Fruit fly (Drosophila melanogaster) whole organism, embryonic: Measurements from ENCODE around the gene CG1317.

Experiments
- CG10147 ChIP-seq: fragments of 200-800 bp; sonication (Bioruptor generic); optimal IDR thresholded peaks from 2 replicates; lab custom pipeline; 2019; ENCODE audit warnings: missing biosample characterization, mild to moderate bottlenecking, missing genetic modification characterization, moderate library complexity
- CG10431 ChIP-seq: fragments of 200-800 bp; sonication (Bioruptor generic); optimal IDR thresholded peaks from 3 replicates; lab custom pipeline; 2018; ENCODE audit warnings: missing biosample characterization, mild to moderate bottlenecking, missing genetic modification characterization
- CG11085 ChIP-seq: fragments of 200-800 bp; sonication (Bioruptor generic); IDR thresholded peaks from 2 replicates; pipeline ENCODE4 v1.3.6; 2022; ENCODE audit warnings: missing biosample characterization, missing genetic modification characterization
- CG11247 ChIP-seq: fragments of 200-800 bp; sonication (Bioruptor generic); IDR thresholded peaks from 2 replicates; pipeline ENCODE4 v1.3.6; 2022; ENCODE audit warnings: missing biosample characterization, missing genetic modification characterization
- CG11398 ChIP-seq: fragments of 200-800 bp; sonication (Bioruptor generic); optimal IDR thresholded peaks from 2 replicates; lab custom pipeline; 2016; ENCODE audit warnings: missing biosample characterization, missing genetic modification characterization
- CG11723 ChIP-seq: fragments of 200-800 bp; sonication (Bioruptor generic); optimal IDR thresholded peaks from 2 replicates; lab custom pipeline; 2017; ENCODE audit warnings: missing biosample characterization, mild to moderate bottlenecking, missing genetic modification characterization
- CG12299 ChIP-seq: fragments of 200-800 bp; sonication (Bioruptor generic); optimal IDR thresholded peaks from 2 replicates; lab custom pipeline; 2018; ENCODE audit warnings: missing biosample characterization, mild to moderate bottlenecking, missing genetic modification characterization
- CG12391 ChIP-seq: fragments of 200-800 bp; sonication (Bioruptor generic); optimal IDR thresholded peaks from 3 replicates; lab custom pipeline; 2018; ENCODE audit warnings: missing biosample characterization, mild to moderate bottlenecking, missing genetic modification characterization, moderate library complexity
- CG12942 ChIP-seq: fragments of 200-800 bp; sonication (Bioruptor generic); optimal IDR thresholded peaks from 3 replicates; lab custom pipeline; 2016; ENCODE audit warnings: missing biosample characterization, missing genetic modification characterization
- CG14710 ChIP-seq: fragments of 200-800 bp; sonication (Bioruptor generic); optimal IDR thresholded peaks from 3 replicates; lab custom pipeline; 2019; ENCODE audit warnings: missing biosample characterization, mild to moderate bottlenecking, missing genetic modification characterization, moderate library complexity
- CG1647 ChIP-seq: fragments of 200-800 bp; sonication (Bioruptor generic); optimal IDR thresholded peaks from 3 replicates; lab custom pipeline; 2016; ENCODE audit warnings: missing biosample characterization, missing genetic modification characterization
- CG18011 ChIP-seq: fragments of 200-800 bp; sonication (Bioruptor generic); optimal IDR thresholded peaks from 2 replicates; lab custom pipeline; 2017; ENCODE audit warnings: missing biosample characterization, missing genetic modification characterization, mild to moderate bottlenecking, moderate library complexity, missing genotype
- CG18262 ChIP-seq: fragments of 200-800 bp; optimal IDR thresholded peaks from 3 replicates; lab custom pipeline; 2019; ENCODE audit warnings: missing biosample characterization, mild to moderate bottlenecking, missing genetic modification characterization, moderate library complexity
- CG18764 ChIP-seq: fragments of 200-800 bp; sonication (Bioruptor generic); optimal IDR thresholded peaks from 3 replicates; lab custom pipeline; 2016; ENCODE audit warnings: missing biosample characterization, missing genetic modification characterization
- CG2889 ChIP-seq: fragments of 200-800 bp; sonication (Bioruptor generic); IDR thresholded peaks from 3 replicates; pipeline ENCODE4 v1.3.6; 2022; ENCODE audit warnings: missing biosample characterization, missing genetic modification characterization
- CG4282 ChIP-seq: fragments of 200-800 bp; sonication (Bioruptor generic); optimal IDR thresholded peaks from 2 replicates; lab custom pipeline; 2016; ENCODE audit warnings: missing biosample characterization, missing genetic modification characterization
- CG5953 ChIP-seq: fragments of 200-800 bp; sonication (Bioruptor generic); IDR thresholded peaks from 2 replicates; pipeline ENCODE4 v1.3.6; 2022; ENCODE audit warnings: missing biosample characterization, missing genetic modification characterization
- CG6175 ChIP-seq: fragments of 200-800 bp; sonication (Bioruptor generic); IDR thresholded peaks from 3 replicates; pipeline ENCODE4 v1.3.6; 2022; ENCODE audit warnings: missing biosample characterization, missing genetic modification characterization
- CG8388 ChIP-seq: fragments of 200-800 bp; sonication (Bioruptor generic); optimal IDR thresholded peaks from 2 replicates; lab custom pipeline; 2019; ENCODE audit warnings: missing biosample characterization, mild to moderate bottlenecking, missing genetic modification characterization, moderate library complexity
- CG9215 ChIP-seq: fragments of 200-800 bp; sonication (Bioruptor generic); IDR thresholded peaks from 2 replicates; pipeline ENCODE4 v1.3.6; 2022; ENCODE audit warnings: missing biosample characterization, missing genetic modification characterization
- Chrac-16 ChIP-seq: fragments of 200-800 bp; sonication (Bioruptor generic); optimal IDR thresholded peaks from 3 replicates; lab custom pipeline; 2016; ENCODE audit warnings: missing biosample characterization, missing genetic modification characterization
- Mrtf ChIP-seq: fragments of 200-800 bp; sonication (Bioruptor generic); IDR thresholded peaks from 3 replicates; pipeline ENCODE4 v1.3.6; 2022; ENCODE audit warnings: missing biosample characterization, missing genetic modification characterization
- NC2β ChIP-seq: fragments of 200-800 bp; sonication (Bioruptor generic); optimal IDR thresholded peaks from 2 replicates; lab custom pipeline; 2016; ENCODE audit warnings: missing biosample characterization, missing genetic modification characterization
- amos ChIP-seq: fragments of 200-800 bp; sonication (Bioruptor generic); IDR thresholded peaks from 2 replicates; pipeline ENCODE4 v1.3.6; 2022; ENCODE audit warnings: missing biosample characterization, missing genetic modification characterization; ENCODE audit not compliant: partially characterized antibody
- ato ChIP-seq: fragments of 200-800 bp; sonication (Bioruptor generic); IDR thresholded peaks from 2 replicates; pipeline ENCODE4 v1.3.6; 2022; ENCODE audit warnings: missing biosample characterization, missing genetic modification characterization; ENCODE audit not compliant: partially characterized antibody
- az2 ChIP-seq: fragments of 200-800 bp; sonication (Bioruptor generic); optimal IDR thresholded peaks from 3 replicates; lab custom pipeline; 2016; ENCODE audit warnings: missing biosample characterization, missing genetic modification characterization
- bigmax ChIP-seq: fragments of 200-800 bp; sonication (Bioruptor generic); optimal IDR thresholded peaks from 2 replicates; lab custom pipeline; 2018; ENCODE audit warnings: missing biosample characterization, mild to moderate bottlenecking, missing genetic modification characterization
- chm ChIP-seq: fragments of 200-800 bp; sonication (Bioruptor generic); IDR thresholded peaks from 2 replicates; pipeline ENCODE4 v1.3.6; 2022; ENCODE audit warnings: missing biosample characterization, missing genetic modification characterization
- crol ChIP-seq: fragments of 200-800 bp; sonication (Bioruptor generic); IDR thresholded peaks from 2 replicates; pipeline ENCODE4 v1.3.6; 2022; ENCODE audit warnings: missing biosample characterization, missing genetic modification characterization
- crp ChIP-seq, 2 experiments: fragments of 200-800 bp; sonication (Bioruptor generic); optimal IDR thresholded peaks; 2 replicates in 1 of 2; 3 replicates in 1 of 2; lab custom pipeline; 2017; ENCODE audit warnings: missing biosample characterization in 2 of 2, missing genetic modification characterization in 2 of 2, mild to moderate bottlenecking in 1 of 2, moderate library complexity in 1 of 2
- disco-r ChIP-seq: fragments of 200-800 bp; sonication (Bioruptor generic); optimal IDR thresholded peaks from 2 replicates; lab custom pipeline; 2016; ENCODE audit warnings: missing biosample characterization, missing genetic modification characterization
- eyg ChIP-seq: fragments of 200-800 bp; sonication (Bioruptor generic); optimal IDR thresholded peaks from 3 replicates; lab custom pipeline; 2016; ENCODE audit warnings: missing biosample characterization, missing genetic modification characterization
- fd3F ChIP-seq: fragments of 200-800 bp; sonication (Bioruptor generic); optimal IDR thresholded peaks from 2 replicates; lab custom pipeline; 2018; ENCODE audit warnings: missing biosample characterization, mild to moderate bottlenecking, missing genetic modification characterization, moderate library complexity
- fru ChIP-seq: fragments of >200 bp; optimal IDR thresholded peaks from 2 replicates; lab custom pipeline; 2017
- gcm2 ChIP-seq: fragments of 200-800 bp; sonication (Bioruptor generic); optimal IDR thresholded peaks from 2 replicates; lab custom pipeline; 2016; ENCODE audit warnings: missing biosample characterization, missing genetic modification characterization
- grn ChIP-seq: fragments of 200-800 bp; sonication (Bioruptor generic); optimal IDR thresholded peaks from 3 replicates; lab custom pipeline; 2017; ENCODE audit warnings: missing biosample characterization, missing genetic modification characterization
- gro ChIP-seq: fragments of 200-800 bp; sonication (Bioruptor generic); optimal IDR thresholded peaks from 2 replicates; lab custom pipeline; 2016; ENCODE audit warnings: missing biosample characterization, missing genetic modification characterization
- nom ChIP-seq: fragments of 200-800 bp; sonication (Bioruptor generic); optimal IDR thresholded peaks from 2 replicates; lab custom pipeline; 2017; ENCODE audit warnings: missing biosample characterization, missing genetic modification characterization, mild to moderate bottlenecking, moderate library complexity, missing genetic modification reagents
- pan ChIP-seq, 4 experiments: fragments of >200 bp in 3 of 4; fragments of 200-800 bp in 1 of 4; sonication (Bioruptor generic) in 1 of 4; optimal IDR thresholded peaks in 3 of 4; IDR thresholded peaks in 1 of 4; 2 replicates each; pipeline versions ENCODE4 v1.3.6 to Lab custom; 2017 to 2022; ENCODE audit warnings: missing biosample characterization in 2 of 4, missing genetic modification characterization in 2 of 4, mixed read lengths in 1 of 4
- prd ChIP-seq, 3 experiments: fragments of >200 bp in 2 of 3; fragments of 200-800 bp in 1 of 3; sonication (Bioruptor generic) in 1 of 3; optimal IDR thresholded peaks in 2 of 3; IDR thresholded peaks in 1 of 3; 2 replicates in 2 of 3; 3 replicates in 1 of 3; pipeline versions ENCODE4 v1.3.6 to Lab custom; 2017 to 2022; ENCODE audit warnings: missing biosample characterization in 1 of 3, missing genetic modification characterization in 1 of 3
- pzg ChIP-seq: fragments of 200-800 bp; sonication (Bioruptor generic); optimal IDR thresholded peaks from 3 replicates; lab custom pipeline; 2018; ENCODE audit warnings: missing biosample characterization, mild to moderate bottlenecking, missing genetic modification characterization, moderate library complexity
- row ChIP-seq: fragments of 200-800 bp; sonication (Bioruptor generic); IDR thresholded peaks from 3 replicates; pipeline ENCODE4 v1.3.6; 2022; ENCODE audit warnings: missing biosample characterization, missing genetic modification characterization
- so ChIP-seq: fragments of 200-800 bp; sonication (Bioruptor generic); IDR thresholded peaks from 3 replicates; pipeline ENCODE4 v1.3.6; 2022; ENCODE audit warnings: missing biosample characterization, missing genetic modification characterization
- sob ChIP-seq: fragments of 200-800 bp; sonication (Bioruptor generic); IDR thresholded peaks from 2 replicates; pipeline ENCODE4 v1.3.6; 2022; ENCODE audit warnings: missing biosample characterization, missing genetic modification characterization
- sr ChIP-seq: fragments of 200-800 bp; sonication (Bioruptor generic); IDR thresholded peaks from 3 replicates; pipeline ENCODE4 v1.3.6; 2022; ENCODE audit warnings: missing biosample characterization, missing genetic modification characterization
- toy ChIP-seq: fragments of 200-800 bp; sonication (Bioruptor generic); IDR thresholded peaks from 2 replicates; pipeline ENCODE4 v1.3.6; 2022; ENCODE audit warnings: missing biosample characterization, missing genetic modification characterization
- ttk ChIP-seq: fragments of 200-800 bp; sonication (Bioruptor generic); IDR thresholded peaks from 2 replicates; pipeline ENCODE4 v2.1.2; 2022; ENCODE audit warnings: missing biosample characterization, missing genetic modification characterization
- tx ChIP-seq: fragments of 200-800 bp; sonication (Bioruptor generic); optimal IDR thresholded peaks from 2 replicates; lab custom pipeline; 2016; ENCODE audit warnings: missing biosample characterization, missing genetic modification characterization
- zen ChIP-seq: fragments of 200-800 bp; sonication (Bioruptor generic); optimal IDR thresholded peaks from 3 replicates; lab custom pipeline; 2018; ENCODE audit warnings: missing biosample characterization, mild to moderate bottlenecking, missing genetic modification characterization, moderate library complexity

CG1317 gene

dm6 chr3L:2417399-2418040, 45.8 kb upstream of the CG1317 start (continued):
- peak; percentile 61 for TF ChIP-seq CG9215 (GFP tag; lab: Robert Waterston, UW)
- TF ChIP-seq disco-r (GFP tag; lab: Kevin White, UChicago): no peak
- TF ChIP-seq CG5953 (GFP tag; lab: Robert Waterston, UW): no peak
- TF ChIP-seq CG12299 (tag; lab: Kevin White, UChicago): peak; percentile 13
- TF ChIP-seq pan (optimal IDR thresholded peaks at IDR 0.05; lab: Kevin White, UChicago): no peak
- peak in 1 of 2 experiments; percentile 43 for TF ChIP-seq pan (GFP tag; optimal IDR thresholded peaks at IDR 0.05 in 1 of 2, IDR thresholded peaks at IDR 0.05 in 1 of 2)
- TF ChIP-seq sob (GFP tag; lab: Robert Waterston, UW): no peak
- no peak for TF ChIP-seq fru (lab: Kevin White, UChicago)
- peak; percentile 68 for TF ChIP-seq grn (GFP tag; lab: Kevin White, UChicago)
- no peak for TF ChIP-seq tx (GFP tag; lab: Kevin White, UChicago)
- TF ChIP-seq CG11085: no peak
- TF ChIP-seq Mrtf (GFP tag; lab: Robert Waterston, UW): 0 out of 3 replicates have a peak, but pooled peaks have one; percentile 43
- no peak for TF ChIP-seq toy (GFP tag; lab: Robert Waterston, UW)
- peak; percentile 66 for TF ChIP-seq az2 (GFP tag; lab: Kevin White, UChicago)
- TF ChIP-seq CG4282 (GFP tag; lab: Kevin White, UChicago): no peak
- peak; percentile 4 for TF ChIP-seq CG10431 (GFP tag; lab: Kevin White, UChicago)
- no peak for TF ChIP-seq prd (optimal IDR thresholded peaks at IDR 0.05; lab: Kevin White, UChicago)
- peak; percentile 59; the same call in 1 of the 3 replicates for TF ChIP-seq prd (GFP tag; IDR thresholded peaks at IDR 0.05; lab: Robert Waterston, UW)
- TF ChIP-seq CG2889: no peak
- peak; percentile 80 for TF ChIP-seq CG12391 (tag; lab: Kevin White, UChicago)
- no peak for TF ChIP-seq crol (GFP tag; lab: Robert Waterston, UW)
- TF ChIP-seq CG8388 (GFP tag; lab: Kevin White, UChicago): peak; percentile 67
- TF ChIP-seq gcm2 (GFP tag; lab: Kevin White, UChicago): peak; percentile 25
- peak; percentile 53 for TF ChIP-seq CG12942 (GFP tag; lab: Kevin White, UChicago)
- no peak; the same call in 1 of the 2 replicates for TF ChIP-seq CG11247
- no peak for TF ChIP-seq CG6175 (GFP tag; lab: Robert Waterston, UW)
- no peak for TF ChIP-seq CG1647 (GFP tag; lab: Kevin White, UChicago)
- peak; percentile 61 for TF ChIP-seq ttk (GFP tag; lab: Robert Waterston, UW)
- TF ChIP-seq CG18011 (GFP tag; lab: Kevin White, UChicago): no peak
- TF ChIP-seq row: peak; percentile 73
- TF ChIP-seq amos (GFP tag; lab: Robert Waterston, UW): no peak
- peak; percentile 29 for TF ChIP-seq zen (tag; lab: Kevin White, UChicago)
- TF ChIP-seq CG18262 (tag; lab: Kevin White, UChicago): peak; percentile 82
- peak; percentile 48 for TF ChIP-seq Chrac-16
- peak; percentile 83 for TF ChIP-seq CG10147 (GFP tag; lab: Kevin White, UChicago)
- peak; percentile 71 for TF ChIP-seq CG14710 (tag; lab: Kevin White, UChicago)
- no peak for TF ChIP-seq chm
- peak; percentile 46 for TF ChIP-seq CG18764 (GFP tag; lab: Kevin White, UChicago)
- TF ChIP-seq CG11398: no peak
- TF ChIP-seq crp (GFP tag; optimal IDR thresholded peaks at IDR 0.05; lab: Kevin White, UChicago): peak in 1 of 2 experiments; percentile 14
- TF ChIP-seq so (GFP tag; lab: Robert Waterston, UW): peak; percentile 73; the same call in 2 of the 3 replicates
- no peak for TF ChIP-seq pzg
- TF ChIP-seq eyg: no peak
- TF ChIP-seq sr: no peak
- TF ChIP-seq nom (GFP tag; lab: Kevin White, UChicago): peak; percentile 91
- TF ChIP-seq gro (GFP tag; lab: Kevin White, UChicago): no peak
- no peak for TF ChIP-seq NC2β (GFP tag; lab: Kevin White, UChicago)
- no peak for TF ChIP-seq ato (GFP tag; lab: Robert Waterston, UW)
- peak; percentile 54 for TF ChIP-seq fd3F (GFP tag; lab: Kevin White, UChicago)
- TF ChIP-seq CG11723 (GFP tag; lab: Kevin White, UChicago): peak; percentile 68
- no peak for TF ChIP-seq bigmax (GFP tag; lab: Kevin White, UChicago)
